Worm (Caenorhabditis elegans): Measurements from ENCODE around the gene flad-1.

DNA sequence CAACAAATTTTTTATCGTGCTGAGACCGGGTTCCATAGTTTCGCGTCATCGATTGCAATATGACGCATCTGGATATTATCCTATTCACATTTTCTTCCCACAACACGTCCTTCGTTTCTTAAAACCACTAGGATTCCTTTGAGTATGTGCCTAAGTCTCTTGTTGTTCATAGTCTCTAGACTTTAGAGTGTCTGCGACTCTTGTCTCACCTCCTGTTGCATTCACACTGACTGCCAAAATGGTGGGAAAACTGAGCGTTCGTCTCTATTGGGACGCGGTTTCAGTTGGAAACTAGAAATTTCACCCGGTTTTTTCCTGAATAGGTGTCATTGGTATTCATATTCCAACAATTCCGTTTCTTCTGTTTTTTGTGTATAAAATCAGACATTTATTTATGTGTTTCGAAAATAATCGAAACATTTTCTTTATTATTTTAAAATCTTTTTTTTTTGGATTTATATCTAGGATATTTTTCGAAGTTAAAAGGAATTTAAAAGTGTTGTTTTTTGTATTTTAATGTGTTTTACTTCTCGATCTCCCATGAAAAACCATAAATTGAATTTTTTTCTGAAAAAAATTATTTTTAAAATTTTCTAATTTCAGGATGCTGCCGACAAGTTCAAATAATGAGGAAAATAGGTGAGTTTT, 22.2 kb upstream of the flad-1 start, which contains the start of gene C05C10.2:
- no peak for TF ChIP-seq him-1 (tag; optimal IDR thresholded peaks at IDR 0.05)
- TF ChIP-seq W03F9.2 (tag; optimal IDR thresholded peaks at IDR 0.05) = no peak
